Worm (Caenorhabditis elegans) whole organism, young adult: ENCODE measurements around the gene C09B8.3.

ENCODE experiments used
- B0019.2 ChIP-seq: fragments of 200-800 bp; sonication (Bioruptor generic); conservative IDR thresholded peaks from 2 replicates; pipeline ENCODE4 v1.3.6; 2022; ENCODE audit warnings: missing genetic modification reagents, missing genetic modification characterization, missing compliant biosample characterization
- B0261.1 ChIP-seq: sonication (generic microtip); optimal IDR thresholded peaks from 2 replicates; lab custom pipeline; 2016; ENCODE audit warnings: mild to moderate bottlenecking, missing genetic modification characterization, moderate library complexity, missing compliant biosample characterization
- B0336.3 ChIP-seq: fragments of 200-800 bp; sonication (Bioruptor generic); IDR thresholded peaks from 2 replicates; pipeline ENCODE4 v1.3.6; 2022; ENCODE audit warnings: missing genetic modification characterization, missing compliant biosample characterization
- F39B2.1 ChIP-seq: fragments of 200-800 bp; sonication (Bioruptor generic); IDR thresholded peaks from 2 replicates; pipeline ENCODE4 v1.3.6; 2022; ENCODE audit warnings: missing genetic modification reagents, missing genetic modification characterization, missing compliant biosample characterization
- F52B5.7 ChIP-seq: sonication (generic microtip); optimal IDR thresholded peaks from 2 replicates; lab custom pipeline; 2016; ENCODE audit warnings: mild to moderate bottlenecking, missing genetic modification characterization, missing compliant biosample characterization
- Y56A3A.18 ChIP-seq: fragments of 200-800 bp; sonication (Bioruptor generic); IDR thresholded peaks from 2 replicates; pipeline ENCODE4 v1.3.6; 2022; ENCODE audit warnings: missing genetic modification reagents, missing genetic modification characterization, missing compliant biosample characterization
- Y79H2A.3 ChIP-seq: fragments of 200-800 bp; sonication (Bioruptor generic); conservative IDR thresholded peaks from 2 replicates; pipeline ENCODE4 v1.3.6; 2022; ENCODE audit warnings: missing genetic modification reagents, missing genetic modification characterization, missing compliant biosample characterization
- Y95B8A.8 ChIP-seq: fragments of 200-800 bp; sonication (Bioruptor generic); IDR thresholded peaks from 2 replicates; pipeline ENCODE4 v1.3.6; 2022; ENCODE audit warnings: missing genetic modification reagents, missing genetic modification characterization, missing compliant biosample characterization
- ZK185.1 ChIP-seq: sonication (generic microtip); optimal IDR thresholded peaks from 2 replicates; lab custom pipeline; 2016; ENCODE audit warnings: mild to moderate bottlenecking, missing genetic modification characterization, missing compliant biosample characterization; ENCODE audit not compliant: poor library complexity, severe bottlenecking
- aptf-2 ChIP-seq: fragments of 200-800 bp; sonication (Bioruptor generic); conservative IDR thresholded peaks from 2 replicates; pipeline ENCODE4 v1.3.6; 2022; ENCODE audit warnings: missing genetic modification reagents, missing genetic modification characterization, missing compliant biosample characterization
- athp-1 ChIP-seq: sonication (generic microtip); optimal IDR thresholded peaks from 2 replicates; lab custom pipeline; 2017; ENCODE audit warnings: mild to moderate bottlenecking, missing genetic modification characterization, missing compliant biosample characterization
- attf-3 ChIP-seq: fragments of 200-800 bp; sonication (Bioruptor generic); conservative IDR thresholded peaks from 2 replicates; pipeline ENCODE4 v1.3.6; 2022; ENCODE audit warnings: missing genetic modification reagents, missing genetic modification characterization, missing compliant biosample characterization
- attf-5 ChIP-seq: fragments of 200-800 bp; sonication (Bioruptor generic); optimal IDR thresholded peaks from 2 replicates; lab custom pipeline; 2018; ENCODE audit warnings: mild to moderate bottlenecking, missing genetic modification characterization, missing compliant biosample characterization
- ccch-3 ChIP-seq: fragments of 200-800 bp; sonication (Bioruptor generic); optimal IDR thresholded peaks from 2 replicates; lab custom pipeline; 2018; ENCODE audit warnings: mild to moderate bottlenecking, missing genetic modification characterization, missing compliant biosample characterization
- ceh-100 ChIP-seq: fragments of 200-800 bp; sonication (Bioruptor generic); IDR thresholded peaks from 2 replicates; pipeline ENCODE4 v1.3.6; 2022; ENCODE audit warnings: missing genetic modification reagents, missing genetic modification characterization, missing compliant biosample characterization
- ceh-58 ChIP-seq: fragments of 200-800 bp; sonication (Bioruptor generic); IDR thresholded peaks from 2 replicates; pipeline ENCODE4 v1.3.6; 2022; ENCODE audit warnings: missing genetic modification characterization, missing compliant biosample characterization
- dpff-1 ChIP-seq: sonication (generic microtip); optimal IDR thresholded peaks from 2 replicates; lab custom pipeline; 2017; ENCODE audit warnings: mild to moderate bottlenecking, missing genetic modification characterization, missing compliant biosample characterization
- egl-44 ChIP-seq: fragments of 200-800 bp; sonication (Bioruptor generic); IDR thresholded peaks from 2 replicates; pipeline ENCODE4 v1.3.6; 2022; ENCODE audit warnings: missing genetic modification reagents, missing genetic modification characterization, missing compliant biosample characterization
- egrh-3 ChIP-seq: fragments of 200-800 bp; sonication (Bioruptor generic); IDR thresholded peaks from 2 replicates; pipeline ENCODE4 v1.3.6; 2022; ENCODE audit warnings: missing genetic modification reagents, missing genetic modification characterization, missing compliant biosample characterization
- ets-4 ChIP-seq: fragments of 200-800 bp; sonication (Bioruptor generic); optimal IDR thresholded peaks from 2 replicates; lab custom pipeline; 2018; ENCODE audit warnings: mild to moderate bottlenecking, missing genetic modification characterization, missing compliant biosample characterization
- hlh-12 ChIP-seq: sonication (generic microtip); optimal IDR thresholded peaks from 2 replicates; lab custom pipeline; 2016; ENCODE audit warnings: missing genetic modification characterization, missing compliant biosample characterization
- hsf-1 ChIP-seq: fragments of 200-800 bp; sonication (Bioruptor generic); IDR thresholded peaks from 2 replicates; pipeline ENCODE4 v1.3.6; 2022; ENCODE audit warnings: missing genetic modification reagents, missing genetic modification characterization, missing compliant biosample characterization
- lin-35 ChIP-seq, 3 experiments: fragments of 150-350 bp in 2 of 3; sonication (generic microtip) in 1 of 3; optimal IDR thresholded peaks; 2 replicates each; lab custom pipeline; 2014 to 2018; ENCODE audit warnings: missing biosample characterization in 3 of 3, missing genetic modification characterization in 3 of 3, missing genetic modification reagents in 3 of 3
- lin-40 ChIP-seq: sonication (generic microtip); optimal IDR thresholded peaks from 2 replicates; lab custom pipeline; 2016; ENCODE audit warnings: missing genetic modification characterization, mild to moderate bottlenecking, missing compliant biosample characterization, missing genotype, missing genetic modification reagents
- lin-54 ChIP-seq: fragments of 200-800 bp; sonication (Bioruptor generic); optimal IDR thresholded peaks from 2 replicates; lab custom pipeline; 2018; ENCODE audit warnings: mild to moderate bottlenecking, missing genetic modification characterization, missing compliant biosample characterization
- madf-10 ChIP-seq: sonication (generic microtip); optimal IDR thresholded peaks from 2 replicates; lab custom pipeline; 2016; ENCODE audit warnings: mild to moderate bottlenecking, missing genetic modification characterization, missing compliant biosample characterization
- mel-28 ChIP-seq: sonication (generic microtip); optimal IDR thresholded peaks from 2 replicates; lab custom pipeline; 2016; ENCODE audit warnings: borderline replicate concordance, mild to moderate bottlenecking, missing genetic modification characterization, missing compliant biosample characterization
- nfya-2 ChIP-seq: fragments of 200-800 bp; sonication (Bioruptor generic); IDR thresholded peaks from 2 replicates; pipeline ENCODE4 v1.3.6; 2022; ENCODE audit warnings: missing genetic modification reagents, missing genetic modification characterization, missing compliant biosample characterization
- nfyb-1 ChIP-seq: fragments of 200-800 bp; sonication (Bioruptor generic); IDR thresholded peaks from 2 replicates; pipeline ENCODE4 v1.3.6; 2022; ENCODE audit warnings: missing genetic modification reagents, missing genetic modification characterization, missing compliant biosample characterization
- pbrm-1 ChIP-seq: fragments of 200-800 bp; sonication (Bioruptor generic); IDR thresholded peaks from 2 replicates; pipeline ENCODE4 v1.3.6; 2022; ENCODE audit warnings: missing genetic modification reagents, missing genetic modification characterization, missing compliant biosample characterization
- pha-4 ChIP-seq: fragments of 150-350 bp; sonication (generic microtip); optimal IDR thresholded peaks from 2 replicates; lab custom pipeline; 2014; ENCODE audit warnings: missing biosample characterization, missing genetic modification reagents, missing genetic modification characterization
- snpc-3.4 ChIP-seq: sonication (generic microtip); optimal IDR thresholded peaks from 2 replicates; lab custom pipeline; 2017; ENCODE audit warnings: missing genetic modification characterization, mild to moderate bottlenecking, missing compliant biosample characterization, antibody characterized with exemption, moderate library complexity, missing genotype, missing genetic modification reagents
- snpc-4 ChIP-seq, 5 experiments: fragments of 150-350 bp in 1 of 5; sonication (generic microtip) in 4 of 5; optimal IDR thresholded peaks; 2 replicates each; lab custom pipeline; 2014 to 2018; ENCODE audit warnings: missing genetic modification characterization in 5 of 5, missing biosample characterization in 3 of 5, antibody characterized with exemption in 2 of 5, mild to moderate bottlenecking in 2 of 5, missing compliant biosample characterization in 2 of 5, missing genotype in 2 of 5, moderate library complexity in 2 of 5, missing genetic modification reagents in 1 of 5
- somi-1 ChIP-seq: fragments of 200-800 bp; sonication (Bioruptor generic); optimal IDR thresholded peaks from 2 replicates; lab custom pipeline; 2018; ENCODE audit warnings: mild to moderate bottlenecking, missing genetic modification characterization, missing compliant biosample characterization
- tbp1 ChIP-seq: fragments of 200-800 bp; sonication (Bioruptor generic); optimal IDR thresholded peaks from 2 replicates; lab custom pipeline; 2018; ENCODE audit warnings: mild to moderate bottlenecking, missing genetic modification characterization, missing compliant biosample characterization
- tlf-1 ChIP-seq: fragments of 200-800 bp; sonication (Bioruptor generic); optimal IDR thresholded peaks from 2 replicates; lab custom pipeline; 2018; ENCODE audit warnings: mild to moderate bottlenecking, missing genetic modification characterization, missing compliant biosample characterization
- zim-3 ChIP-seq: sonication (generic microtip); optimal IDR thresholded peaks from 2 replicates; lab custom pipeline; 2017; ENCODE audit warnings: mild to moderate bottlenecking, missing genetic modification characterization, moderate library complexity, missing compliant biosample characterization
- ztf-6 ChIP-seq: fragments of 200-800 bp; sonication (Bioruptor generic); IDR thresholded peaks from 2 replicates; pipeline ENCODE4 v1.3.6; 2022; ENCODE audit warnings: missing genetic modification reagents, missing genetic modification characterization, missing compliant biosample characterization

C09B8.3 gene

ce11 chrX:6004315-6004714 is 6.2 kb downstream of the C09B8.3 start:
- TF ChIP-seq B0336.3 (GFP tag; lab: Robert Waterston, UW) (no peak), madf-10 (tag; lab: Kevin White, UChicago) (no peak), aptf-2 (GFP tag; lab: Robert Waterston, UW) (no peak), nfya-2 (no peak), lin-54 (GFP tag; lab: Kevin White, UChicago) (no peak), Y95B8A.8 (GFP tag; lab: Robert Waterston, UW) (no peak), nfyb-1 (GFP tag; lab: Robert Waterston, UW) (no peak), B0019.2 (GFP tag; lab: Robert Waterston, UW) (no peak), attf-3 (GFP tag; lab: Robert Waterston, UW) (no peak), ceh-100 (GFP tag; lab: Robert Waterston, UW) (no peak), Y56A3A.18 (GFP tag; lab: Robert Waterston, UW) (no peak), hsf-1 (GFP tag; lab: Robert Waterston, UW) (no peak), egrh-3 (no peak), ets-4 (GFP tag; lab: Kevin White, UChicago) (no peak)

- no peak for TF ChIP-seq pha-4 (tag; lab: Kevin White, UChicago)
- TF ChIP-seq F52B5.7 = no peak
- no peak for TF ChIP-seq egl-44 (GFP tag; lab: Robert Waterston, UW)
- no peak for TF ChIP-seq hlh-12 (tag; lab: Kevin White, UChicago)
- no peak for TF ChIP-seq athp-1 (tag; lab: Kevin White, UChicago)
- TF ChIP-seq F39B2.1 = no peak
- TF ChIP-seq somi-1 (GFP tag; lab: Kevin White, UChicago) = no peak
- TF ChIP-seq lin-40 = no peak
- no peak for TF ChIP-seq zim-3 (tag; lab: Kevin White, UChicago)
These were observed 6.6 kb downstream of the C09B8.3 start, which contains the start of gene sups-1 for ce11 chrX:6003853-6004252. Gene sups-1, plus strand, starts transcription at chrX:6004153.

ce11 chrX:6002479-6002878 is 8.0 kb downstream of the C09B8.3 start:
- TF ChIP-seq pbrm-1 (GFP tag; lab: Robert Waterston, UW) (no peak), mel-28 (tag; lab: Kevin White, UChicago) (no peak), attf-5 (GFP tag; lab: Kevin White, UChicago) (no peak), snpc-3.4 (no peak), Y79H2A.3 (no peak), attf-3 (GFP tag; lab: Robert Waterston, UW) (no peak), ztf-6 (GFP tag; lab: Robert Waterston, UW) (no peak), tlf-1 (GFP tag; lab: Kevin White, UChicago) (no peak), ZK185.1 (tag; lab: Kevin White, UChicago) (no peak), B0261.1 (tag; lab: Kevin White, UChicago) (no peak), madf-10 (tag; lab: Kevin White, UChicago) (no peak), ccch-3 (no peak), dpff-1 (tag; lab: Kevin White, UChicago) (no peak)
- TF ChIP-seq, all 124 proteins: peak for 0

ce11 chrX:6001432-6001831 is 9.0 kb downstream of the C09B8.3 start, which contains the start of gene F22F4.4:
Gene F22F4.4, minus strand, starts transcription at chrX:6001532.
- TF ChIP-seq snpc-4 (GFP tag; optimal IDR thresholded peaks at IDR 0.05; lab: Kevin White, UChicago) (no peak), snpc-4 (tag; optimal IDR thresholded peaks at IDR 0.05; lab: Kevin White, UChicago) (no peak), tbp1 (GFP tag; lab: Kevin White, UChicago) (no peak), B0019.2 (GFP tag; lab: Robert Waterston, UW) (no peak), lin-35 (GFP tag; optimal IDR thresholded peaks at IDR 0.05; lab: Kevin White, UChicago) (no peak), ceh-58 (no peak)
